Worm (Caenorhabditis elegans) whole organism, midembryonic: ENCODE data around the gene cysl-3.

Experiments used
- cog-1 ChIP-seq: sonication (generic microtip); optimal IDR thresholded peaks from 2 replicates; lab custom pipeline; 2016; ENCODE audit warnings: missing genetic modification characterization, missing compliant biosample characterization
- flt-1 ChIP-seq: fragments of 200-800 bp; sonication (Bioruptor generic); IDR thresholded peaks from 2 replicates; pipeline ENCODE4 v1.3.6; 2022; ENCODE audit warnings: missing genetic modification characterization, missing compliant biosample characterization
- klf-2 ChIP-seq: fragments of 200-800 bp; sonication (Bioruptor generic); conservative IDR thresholded peaks from 2 replicates; pipeline ENCODE4 v1.3.6; 2022; ENCODE audit warnings: missing genetic modification reagents, missing genetic modification characterization, missing compliant biosample characterization
- med-1 ChIP-seq: sonication (generic microtip); optimal IDR thresholded peaks from 2 replicates; lab custom pipeline; 2017; ENCODE audit warnings: missing genetic modification characterization, mild to moderate bottlenecking, missing compliant biosample characterization, antibody characterized with exemption, missing genetic modification reagents; ENCODE audit not compliant: insufficient read depth
- tab-1 ChIP-seq: fragments of 200-800 bp; sonication (Bioruptor generic); IDR thresholded peaks from 2 replicates; pipeline ENCODE4 v1.3.6; 2022; ENCODE audit warnings: missing genetic modification characterization, missing compliant biosample characterization

ce11 chrV:3766904-3767303 is 9.0 kb downstream of the cysl-3 start, which contains the start of gene Y39H10A.1:
- TF ChIP-seq med-1 (GFP tag; lab: Kevin White, UChicago), result no peak
- TF ChIP-seq cog-1 (tag; lab: Kevin White, UChicago), result no peak
- TF ChIP-seq klf-2, result no peak
- no peak for TF ChIP-seq tab-1 (GFP tag; lab: Robert Waterston, UW)
- no peak for TF ChIP-seq flt-1 (GFP tag; lab: Robert Waterston, UW)
